Fruit fly (Drosophila melanogaster): ENCODE data around the gene Ir75b.

DNA sequence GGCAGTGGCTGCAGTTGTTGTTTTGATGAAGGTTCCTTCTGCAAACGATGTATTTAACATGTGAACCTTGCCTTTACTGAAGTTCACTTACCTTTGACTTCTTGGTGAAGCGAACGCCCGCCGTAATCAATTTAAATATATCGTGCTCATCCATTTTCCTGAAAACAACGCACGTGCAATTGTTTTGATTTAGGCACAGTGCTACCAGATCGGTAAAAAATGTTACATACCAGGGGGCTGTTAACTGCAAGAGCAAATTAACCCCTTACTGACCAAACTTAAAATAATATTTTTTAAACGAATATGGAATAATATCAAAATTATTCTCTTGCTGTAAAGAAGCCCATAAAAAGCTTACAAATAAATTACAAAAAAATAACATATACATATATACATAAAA is 15.5 kb downstream of the Ir75b start, which contains the start of gene ais:
- no peak for TF ChIP-seq Hr96 (GFP tag; optimal IDR thresholded peaks at IDR 0.05)
- no peak for TF ChIP-seq kay (GFP tag; ENCODE audit: borderline replicate concordance)
- no peak for TF ChIP-seq tj (GFP tag; optimal IDR thresholded peaks at IDR 0.05)
- TF ChIP-seq CG12768 (GFP tag; optimal IDR thresholded peaks at IDR 0.05) = no peak
- no peak for TF ChIP-seq bab1 (GFP tag; optimal IDR thresholded peaks at IDR 0.05)
- TF ChIP-seq toe (GFP tag; optimal IDR thresholded peaks at IDR 0.05) = peak; percentile 40
